Worm (Caenorhabditis elegans) whole organism, young adult: ENCODE measurements around the gene tin-10.

ENCODE experiments used
- B0019.2 ChIP-seq: fragments of 200-800 bp; sonication (Bioruptor generic); conservative IDR thresholded peaks from 2 replicates; pipeline ENCODE4 v1.3.6; 2022; ENCODE audit warnings: missing genetic modification reagents, missing genetic modification characterization, missing compliant biosample characterization
- B0261.1 ChIP-seq: sonication (generic microtip); optimal IDR thresholded peaks from 2 replicates; lab custom pipeline; 2016; ENCODE audit warnings: mild to moderate bottlenecking, missing genetic modification characterization, moderate library complexity, missing compliant biosample characterization
- C17E4.6 ChIP-seq: fragments of 200-800 bp; sonication (Bioruptor generic); IDR thresholded peaks from 2 replicates; pipeline ENCODE4 v1.3.6; 2022; ENCODE audit warnings: missing genetic modification reagents, missing genetic modification characterization, missing compliant biosample characterization
- F33H1.4 ChIP-seq: fragments of 200-800 bp; sonication (Bioruptor generic); IDR thresholded peaks from 2 replicates; pipeline ENCODE4 v1.3.6; 2022; ENCODE audit warnings: missing genetic modification reagents, missing genetic modification characterization, missing compliant biosample characterization
- F57C9.4 ChIP-seq: sonication (generic microtip); optimal IDR thresholded peaks from 2 replicates; lab custom pipeline; 2017; ENCODE audit warnings: mild to moderate bottlenecking, missing genetic modification characterization, missing compliant biosample characterization
- K11D2.4 ChIP-seq: fragments of 200-800 bp; sonication (Bioruptor generic); IDR thresholded peaks from 2 replicates; pipeline ENCODE4 v1.3.6; 2022; ENCODE audit warnings: missing genetic modification reagents, missing genetic modification characterization, missing compliant biosample characterization
- Y56A3A.18 ChIP-seq: fragments of 200-800 bp; sonication (Bioruptor generic); IDR thresholded peaks from 2 replicates; pipeline ENCODE4 v1.3.6; 2022; ENCODE audit warnings: missing genetic modification reagents, missing genetic modification characterization, missing compliant biosample characterization
- Y67H2A.10 ChIP-seq: fragments of 200-800 bp; sonication (Bioruptor generic); conservative IDR thresholded peaks from 2 replicates; pipeline ENCODE4 v1.3.6; 2022; ENCODE audit warnings: missing genetic modification reagents, missing genetic modification characterization, missing compliant biosample characterization
- attf-3 ChIP-seq: fragments of 200-800 bp; sonication (Bioruptor generic); conservative IDR thresholded peaks from 2 replicates; pipeline ENCODE4 v1.3.6; 2022; ENCODE audit warnings: missing genetic modification reagents, missing genetic modification characterization, missing compliant biosample characterization
- attf-5 ChIP-seq: fragments of 200-800 bp; sonication (Bioruptor generic); optimal IDR thresholded peaks from 2 replicates; lab custom pipeline; 2018; ENCODE audit warnings: mild to moderate bottlenecking, missing genetic modification characterization, missing compliant biosample characterization
- bed-1 ChIP-seq: fragments of 200-800 bp; sonication (Bioruptor generic); IDR thresholded peaks from 2 replicates; pipeline ENCODE4 v1.3.6; 2022; ENCODE audit warnings: missing genetic modification reagents, missing genetic modification characterization, missing compliant biosample characterization
- bed-2 ChIP-seq: fragments of 200-800 bp; sonication (Bioruptor generic); IDR thresholded peaks from 2 replicates; pipeline ENCODE4 v1.3.6; 2022; ENCODE audit warnings: missing genetic modification reagents, missing genetic modification characterization, missing compliant biosample characterization
- ceh-91 ChIP-seq: fragments of 200-800 bp; sonication (Bioruptor generic); IDR thresholded peaks from 2 replicates; pipeline ENCODE4 v1.3.6; 2022; ENCODE audit warnings: missing genetic modification reagents, missing genetic modification characterization, missing compliant biosample characterization
- die-1 ChIP-seq: sonication (generic microtip); optimal IDR thresholded peaks from 2 replicates; lab custom pipeline; 2016; ENCODE audit warnings: missing genotype, mild to moderate bottlenecking, missing genetic modification characterization, missing compliant biosample characterization
- dox-1 ChIP-seq: fragments of 200-800 bp; sonication (Bioruptor generic); IDR thresholded peaks from 2 replicates; pipeline ENCODE4 v1.3.6; 2022; ENCODE audit warnings: missing genetic modification reagents, missing genetic modification characterization, missing compliant biosample characterization
- dpl-1 ChIP-seq: fragments of 150-350 bp; optimal IDR thresholded peaks from 2 replicates; lab custom pipeline; 2014; ENCODE audit warnings: missing biosample characterization, missing genetic modification reagents, missing genetic modification characterization
- egrh-3 ChIP-seq: fragments of 200-800 bp; sonication (Bioruptor generic); IDR thresholded peaks from 2 replicates; pipeline ENCODE4 v1.3.6; 2022; ENCODE audit warnings: missing genetic modification reagents, missing genetic modification characterization, missing compliant biosample characterization
- ekl-4 ChIP-seq: fragments of 200-800 bp; sonication (Bioruptor generic); IDR thresholded peaks from 2 replicates; pipeline ENCODE4 v1.3.6; 2022; ENCODE audit warnings: missing genetic modification reagents, missing genetic modification characterization, missing compliant biosample characterization
- gei-17 ChIP-seq: fragments of 200-800 bp; sonication (Bioruptor generic); optimal IDR thresholded peaks from 2 replicates; lab custom pipeline; 2018; ENCODE audit warnings: mild to moderate bottlenecking, missing genetic modification characterization, missing compliant biosample characterization
- hrde-1 ChIP-seq: sonication (generic microtip); optimal IDR thresholded peaks from 2 replicates; lab custom pipeline; 2016; ENCODE audit warnings: missing genetic modification characterization, mild to moderate bottlenecking, missing compliant biosample characterization, moderate library complexity, missing genotype, missing genetic modification reagents, borderline replicate concordance
- lin-26 ChIP-seq: fragments of 200-800 bp; sonication (Bioruptor generic); IDR thresholded peaks from 2 replicates; pipeline ENCODE4 v1.3.6; 2022; ENCODE audit warnings: missing genetic modification reagents, missing genetic modification characterization, missing compliant biosample characterization
- lin-35 ChIP-seq, 3 experiments: fragments of 150-350 bp in 2 of 3; sonication (generic microtip) in 1 of 3; optimal IDR thresholded peaks; 2 replicates each; lab custom pipeline; 2014 to 2018; ENCODE audit warnings: missing biosample characterization in 3 of 3, missing genetic modification characterization in 3 of 3, missing genetic modification reagents in 3 of 3
- lin-54 ChIP-seq: fragments of 200-800 bp; sonication (Bioruptor generic); optimal IDR thresholded peaks from 2 replicates; lab custom pipeline; 2018; ENCODE audit warnings: mild to moderate bottlenecking, missing genetic modification characterization, missing compliant biosample characterization
- lsl-1 ChIP-seq: fragments of 200-800 bp; sonication (Bioruptor generic); optimal IDR thresholded peaks from 2 replicates; lab custom pipeline; 2018; ENCODE audit warnings: mild to moderate bottlenecking, missing genetic modification characterization, moderate library complexity, missing compliant biosample characterization
- madf-3 ChIP-seq: fragments of 200-800 bp; sonication (Bioruptor generic); IDR thresholded peaks from 2 replicates; pipeline ENCODE4 v1.3.6; 2022; ENCODE audit warnings: missing genetic modification reagents, missing genetic modification characterization, missing compliant biosample characterization
- madf-6 ChIP-seq: fragments of 200-800 bp; sonication (Bioruptor generic); IDR thresholded peaks from 2 replicates; pipeline ENCODE4 v1.3.6; 2022; ENCODE audit warnings: missing genetic modification reagents, missing genetic modification characterization, missing compliant biosample characterization
- madf-8 ChIP-seq: fragments of 200-800 bp; sonication (Bioruptor generic); conservative IDR thresholded peaks from 2 replicates; pipeline ENCODE4 v1.3.6; 2022; ENCODE audit warnings: missing genetic modification reagents, missing genetic modification characterization, missing compliant biosample characterization
- mes-4 ChIP-seq: sonication (generic microtip); optimal IDR thresholded peaks from 2 replicates; lab custom pipeline; 2016; ENCODE audit warnings: missing genotype, missing genetic modification characterization, missing compliant biosample characterization
- nfyb-1 ChIP-seq: fragments of 200-800 bp; sonication (Bioruptor generic); IDR thresholded peaks from 2 replicates; pipeline ENCODE4 v1.3.6; 2022; ENCODE audit warnings: missing genetic modification reagents, missing genetic modification characterization, missing compliant biosample characterization
- nhr-80 ChIP-seq: sonication (generic microtip); optimal IDR thresholded peaks from 2 replicates; lab custom pipeline; 2016; ENCODE audit warnings: missing genetic modification characterization, missing compliant biosample characterization
- pbrm-1 ChIP-seq: fragments of 200-800 bp; sonication (Bioruptor generic); IDR thresholded peaks from 2 replicates; pipeline ENCODE4 v1.3.6; 2022; ENCODE audit warnings: missing genetic modification reagents, missing genetic modification characterization, missing compliant biosample characterization
- rcor-1 ChIP-seq: fragments of 200-800 bp; sonication (Bioruptor generic); IDR thresholded peaks from 2 replicates; pipeline ENCODE4 v1.3.6; 2022; ENCODE audit warnings: missing genetic modification reagents, missing genetic modification characterization, missing compliant biosample characterization
- rec-8 ChIP-seq, 2 experiments: sonication (generic microtip); optimal IDR thresholded peaks; 2 replicates each; lab custom pipeline; 2016; ENCODE audit warnings: mild to moderate bottlenecking in 2 of 2, missing genetic modification characterization in 2 of 2, missing genetic modification reagents in 2 of 2, missing genotype in 2 of 2, missing biosample characterization in 1 of 2, missing compliant biosample characterization in 1 of 2, moderate library complexity in 1 of 2
- rpc-1 ChIP-seq, 2 experiments: fragments of 150-350 bp in 1 of 2; sonication (generic microtip) in 1 of 2; optimal IDR thresholded peaks; 2 replicates each; lab custom pipeline; 2014 to 2018; ENCODE audit warnings: missing biosample characterization in 1 of 2, missing genetic modification characterization in 1 of 2, missing genetic modification reagents in 1 of 2, missing genotype in 1 of 2
- sdz-38 ChIP-seq: sonication (generic microtip); optimal IDR thresholded peaks from 2 replicates; lab custom pipeline; 2016; ENCODE audit warnings: missing genotype, missing genetic modification characterization, missing compliant biosample characterization
- tbx-9 ChIP-seq: sonication (generic microtip); optimal IDR thresholded peaks from 2 replicates; lab custom pipeline; 2016; ENCODE audit warnings: borderline replicate concordance, missing genetic modification characterization, inconsistent platforms, missing compliant biosample characterization
- xnd-1 ChIP-seq: sonication (generic microtip); optimal IDR thresholded peaks from 2 replicates; lab custom pipeline; 2016; ENCODE audit warnings: missing genotype, missing genetic modification reagents, missing genetic modification characterization, missing compliant biosample characterization
- zfh-2 ChIP-seq: fragments of 200-800 bp; sonication (Bioruptor generic); conservative IDR thresholded peaks from 2 replicates; pipeline ENCODE4 v1.3.6; 2022; ENCODE audit warnings: missing genetic modification reagents, missing genetic modification characterization, missing compliant biosample characterization
- zim-3 ChIP-seq: sonication (generic microtip); optimal IDR thresholded peaks from 2 replicates; lab custom pipeline; 2017; ENCODE audit warnings: mild to moderate bottlenecking, missing genetic modification characterization, moderate library complexity, missing compliant biosample characterization
- ztf-22 ChIP-seq: fragments of 200-800 bp; sonication (Bioruptor generic); optimal IDR thresholded peaks from 2 replicates; lab custom pipeline; 2018; ENCODE audit warnings: mild to moderate bottlenecking, missing genetic modification characterization, moderate library complexity, missing compliant biosample characterization

The tin-10 gene

ce11 chrIII:11502753-11503152 is at the start of gene tin-10:
TSS of gene tin-10 (minus strand) at chrIII:11502853.
- TF ChIP-seq F57C9.4 (tag; lab: Kevin White, UChicago) (no peak), bed-2 (GFP tag; lab: Robert Waterston, UW) (no peak), rec-8 (tag; optimal IDR thresholded peaks at IDR 0.05; lab: Kevin White, UChicago) (no peak), ztf-22 (GFP tag; lab: Kevin White, UChicago) (no peak), lin-54 (GFP tag; lab: Kevin White, UChicago) (no peak), madf-3 (GFP tag; lab: Robert Waterston, UW) (no peak), ekl-4 (GFP tag; lab: Robert Waterston, UW) (no peak), lin-26 (GFP tag; lab: Robert Waterston, UW) (no peak), nfyb-1 (GFP tag; lab: Robert Waterston, UW) (no peak), B0261.1 (tag; lab: Kevin White, UChicago) (no peak)

- TF ChIP-seq nhr-80 (tag; lab: Kevin White, UChicago) (peak; percentile 29), sdz-38 (no peak)
- TF ChIP-seq, all 124 proteins: peak for 1
Observed at ce11 chrIII:11548070-11548469, 45.4 kb upstream of the tin-10 start, which contains the start of gene Y66D12A.13. TSS of gene Y66D12A.13 (plus strand) at chrIII:11548370.

ce11 chrIII:11544947-11545346 is 42.3 kb upstream of the tin-10 start:
- no peak for TF ChIP-seq hrde-1 (tag; lab: Kevin White, UChicago)
- no peak for TF ChIP-seq B0019.2
- no peak for TF ChIP-seq dpl-1
- no peak for TF ChIP-seq rcor-1 (GFP tag; lab: Robert Waterston, UW)
- peak; percentile 48; the same call in 1 of the 2 replicates for TF ChIP-seq egrh-3
- peak; percentile 74; the same call in 1 of the 2 replicates for TF ChIP-seq zfh-2 (GFP tag; lab: Robert Waterston, UW)

ce11 chrIII:11535453-11535852 is 32.8 kb upstream of the tin-10 start:
- TF ChIP-seq C17E4.6 (GFP tag; lab: Robert Waterston, UW) (no peak), Y56A3A.18 (GFP tag; lab: Robert Waterston, UW) (no peak), tbx-9 (tag; lab: Kevin White, UChicago) (no peak), attf-5 (GFP tag; lab: Kevin White, UChicago) (no peak), bed-1 (GFP tag; lab: Robert Waterston, UW) (no peak), attf-3 (GFP tag; lab: Robert Waterston, UW) (no peak)

ce11 chrIII:11534624-11535079 is 32.0 kb upstream of the tin-10 start, which contains the start of gene nrps-1:
TSS of gene nrps-1 (plus strand) at chrIII:11534674.
- no peak for TF ChIP-seq bed-1 (GFP tag; lab: Robert Waterston, UW)
- TF ChIP-seq xnd-1 (tag; lab: Kevin White, UChicago), result peak; percentile 53
- TF ChIP-seq lin-35 (GFP tag; optimal IDR thresholded peaks at IDR 0.05; lab: Kevin White, UChicago), result no peak
- no peak for TF ChIP-seq gei-17 (GFP tag; lab: Kevin White, UChicago)
- no peak for TF ChIP-seq die-1 (tag; lab: Kevin White, UChicago)
- no peak for TF ChIP-seq B0261.1 (tag; lab: Kevin White, UChicago)
- TF ChIP-seq zim-3 (tag; lab: Kevin White, UChicago), result no peak
- TF ChIP-seq F33H1.4 (GFP tag; lab: Robert Waterston, UW), result peak; percentile 74
- TF ChIP-seq dox-1 (GFP tag; lab: Robert Waterston, UW), result peak; percentile 29; the same call in 1 of the 2 replicates
- no peak for TF ChIP-seq Y67H2A.10
- peak; percentile 74 for TF ChIP-seq lsl-1
- no peak for TF ChIP-seq pbrm-1
- TF ChIP-seq dpl-1, result no peak
- TF ChIP-seq rpc-1 (optimal IDR thresholded peaks at IDR 0.05; lab: Kevin White, UChicago), result no peak
- no peak for TF ChIP-seq rpc-1 (tag; optimal IDR thresholded peaks at IDR 0.05; lab: Kevin White, UChicago)
- 0 out of 2 replicates have a peak, but pooled peaks have one; percentile 16 for TF ChIP-seq madf-8 (GFP tag; lab: Robert Waterston, UW)
- TF ChIP-seq ceh-91 (GFP tag; lab: Robert Waterston, UW), result 0 out of 2 replicates have a peak, but pooled peaks have one; percentile 15
- TF ChIP-seq madf-6 (GFP tag; lab: Robert Waterston, UW), result peak; percentile 41; the same call in 1 of the 2 replicates
- TF ChIP-seq K11D2.4 (GFP tag; lab: Robert Waterston, UW), result no peak
- TF ChIP-seq mes-4 (tag; lab: Kevin White, UChicago), result no peak
